Fruit fly (Drosophila melanogaster): Measurements from ENCODE around the gene SA1.

Gene SA1

DNA sequence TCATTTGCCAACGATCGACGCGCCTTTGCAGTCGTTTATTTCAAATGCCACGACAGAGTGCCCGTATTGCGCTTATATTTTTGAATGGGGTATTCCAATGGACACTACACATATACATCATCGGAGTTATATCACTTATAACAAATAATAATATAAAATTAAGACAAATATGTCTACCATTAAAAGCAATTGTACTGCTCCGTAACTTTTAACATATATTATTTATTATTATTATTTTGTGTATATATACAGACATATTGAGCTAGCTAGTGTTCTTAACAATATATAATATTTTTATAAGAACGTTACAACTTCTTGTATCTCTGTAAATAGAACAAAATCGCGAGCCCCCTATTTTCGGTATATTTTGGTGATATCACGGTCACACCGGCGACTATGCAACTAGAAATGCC is 13.8 kb downstream of the SA1 start, which contains the start of the genes sip2 and Coprox (continued):
- TF ChIP-seq Pdp1 (GFP tag; optimal IDR thresholded peaks at IDR 0.05) (peak in 1 of 2 experiments; percentile 49), CTCF (GFP tag; optimal IDR thresholded peaks at IDR 0.05) (no peak), D19A (tag; optimal IDR thresholded peaks at IDR 0.05) (peak; percentile 37), Xbp1 (GFP tag; optimal IDR thresholded peaks at IDR 0.05) (peak; percentile 69), CG17829 (tag; optimal IDR thresholded peaks at IDR 0.05) (peak; percentile 88), hth (optimal IDR thresholded peaks at IDR 0.05) (no peak), CG2129 (GFP tag; IDR thresholded peaks at IDR 0.05; ENCODE audit: partially characterized antibody) (no peak), CG30020 (tag; optimal IDR thresholded peaks at IDR 0.05) (peak; percentile 93), CG9817 (tag; optimal IDR thresholded peaks at IDR 0.05) (peak; percentile 66), Hr78 (GFP tag; optimal IDR thresholded peaks at IDR 0.05) (peak in 1 of 2 experiments; percentile 70), CG16779 (GFP tag; IDR thresholded peaks at IDR 0.05) (no peak), CG12155 (GFP tag; optimal IDR thresholded peaks at IDR 0.05) (peak; percentile 54), NFAT (GFP tag; IDR thresholded peaks at IDR 0.05) (no peak; the same call in 1 of the 2 replicates), CG5245 (GFP tag; optimal IDR thresholded peaks at IDR 0.05) (no peak), Bdp1 (GFP tag; optimal IDR thresholded peaks at IDR 0.05) (no peak), croc (GFP tag; conservative IDR thresholded peaks at IDR 0.05) (peak; percentile 44; the same call in 2 of the 3 replicates), esg (GFP tag; conservative IDR thresholded peaks at IDR 0.05) (peak; percentile 55), Hey (tag; optimal IDR thresholded peaks at IDR 0.05) (no peak), org-1 (GFP tag; optimal IDR thresholded peaks at IDR 0.05) (no peak), row (GFP tag; IDR thresholded peaks at IDR 0.05) (peak; percentile 84), CG18619 (GFP tag; optimal IDR thresholded peaks at IDR 0.05) (peak; percentile 56), nom (GFP tag; optimal IDR thresholded peaks at IDR 0.05) (peak; percentile 21), Hmx (GFP tag; optimal IDR thresholded peaks at IDR 0.05) (no peak), Xrp1 (GFP tag; IDR thresholded peaks at IDR 0.05) (peak; percentile 67), fd96Cb (tag; optimal IDR thresholded peaks at IDR 0.05) (peak; percentile 61), CG30403 (GFP tag; optimal IDR thresholded peaks at IDR 0.05) (peak; percentile 71), Eip74EF (GFP tag; optimal IDR thresholded peaks at IDR 0.05) (peak in 1 of 2 experiments; percentile 46), Aef1 (GFP tag; IDR thresholded peaks at IDR 0.05) (peak; percentile 33; the same call in 1 of the 3 replicates), Awh (GFP tag; IDR thresholded peaks at IDR 0.05) (peak; percentile 32; the same call in 1 of the 2 replicates), Dbx (GFP tag; IDR thresholded peaks at IDR 0.05) (0 out of 3 replicates have a peak, but pooled peaks have one; percentile 10), jing (GFP tag; optimal IDR thresholded peaks at IDR 0.05) (no peak), twi (tag; optimal IDR thresholded peaks at IDR 0.05) (peak; percentile 63), CG14860 (GFP tag; IDR thresholded peaks at IDR 0.05; ENCODE audit: partially characterized antibody) (no peak), CG12942 (GFP tag; optimal IDR thresholded peaks at IDR 0.05) (peak; percentile 50), Atf-2 (GFP tag; optimal IDR thresholded peaks at IDR 0.05) (no peak), Drgx (GFP tag; IDR thresholded peaks at IDR 0.05) (peak; percentile 38; the same call in 1 of the 2 replicates), CG17328 (GFP tag; IDR thresholded peaks at IDR 0.05) (0 out of 2 replicates have a peak, but pooled peaks have one; percentile 24), CG6175 (GFP tag; IDR thresholded peaks at IDR 0.05) (no peak), CG2199 (GFP tag; IDR thresholded peaks at IDR 0.05) (no peak), Sry-β (GFP tag; optimal IDR thresholded peaks at IDR 0.05) (peak; percentile 29), lola (GFP tag; optimal IDR thresholded peaks at IDR 0.05) (peak in 1 of 3 experiments; percentile 77), CG10147 (GFP tag; optimal IDR thresholded peaks at IDR 0.05) (peak; percentile 62), CG3281 (GFP tag; optimal IDR thresholded peaks at IDR 0.05) (peak; percentile 72), CG4730 (GFP tag; IDR thresholded peaks at IDR 0.05) (peak; percentile 34; the same call in 1 of the 2 replicates), CG9797 (GFP tag; optimal IDR thresholded peaks at IDR 0.05) (peak; percentile 89), Doc2 (GFP tag; IDR thresholded peaks at IDR 0.05) (no peak), nerfin-2 (GFP tag; IDR thresholded peaks at IDR 0.05; ENCODE audit: partially characterized antibody) (no peak), Abd-B (GFP tag; optimal IDR thresholded peaks at IDR 0.05) (peak; percentile 63), BEAF-32 (GFP tag; optimal IDR thresholded peaks at IDR 0.05) (peak; percentile 35), CG1602 (GFP tag; optimal IDR thresholded peaks at IDR 0.05) (peak; percentile 52)

Measured in whole organism, embryonic.